Fruit fly (Drosophila melanogaster) whole organism, prepupa: ENCODE data around the gene lsn.
A peak's percentile ranks its signal among the peaks of the same experiment; 100 is the strongest.

ENCODE experiments used
- CG10631 ChIP-seq: fragments of 200-800 bp; sonication (Bioruptor generic); optimal IDR thresholded peaks from 2 replicates; lab custom pipeline; 2016; ENCODE audit warnings: missing biosample characterization, missing genetic modification characterization
- CG11294 ChIP-seq: fragments of 200-800 bp; sonication (Bioruptor generic); IDR thresholded peaks from 2 replicates; pipeline ENCODE4 v1.3.6; 2022; ENCODE audit warnings: missing biosample characterization, missing genetic modification characterization
- CG11762 ChIP-seq: fragments of 200-800 bp; sonication (Bioruptor generic); optimal IDR thresholded peaks from 3 replicates; lab custom pipeline; 2016; ENCODE audit warnings: missing biosample characterization, missing genetic modification characterization; ENCODE audit not compliant: insufficient read depth
- CG11902 ChIP-seq: fragments of 200-800 bp; sonication (Bioruptor generic); optimal IDR thresholded peaks from 3 replicates; lab custom pipeline; 2016; ENCODE audit warnings: missing biosample characterization, missing genetic modification characterization
- CG15336 ChIP-seq: fragments of 200-800 bp; sonication (Bioruptor generic); IDR thresholded peaks from 2 replicates; pipeline ENCODE4 v1.3.6; 2022; ENCODE audit warnings: missing biosample characterization, missing genetic modification characterization
- CG1621 ChIP-seq: fragments of 200-800 bp; sonication (Bioruptor generic); optimal IDR thresholded peaks from 3 replicates; lab custom pipeline; 2018; ENCODE audit warnings: missing biosample characterization, mild to moderate bottlenecking, missing genetic modification characterization
- CG16779 ChIP-seq: fragments of 200-800 bp; sonication (Bioruptor generic); optimal IDR thresholded peaks from 3 replicates; lab custom pipeline; 2017; ENCODE audit warnings: missing biosample characterization, mild to moderate bottlenecking, missing genetic modification characterization
- CG3032 ChIP-seq: fragments of 200-800 bp; optimal IDR thresholded peaks from 2 replicates; lab custom pipeline; 2019; ENCODE audit warnings: missing biosample characterization, mild to moderate bottlenecking, missing genetic modification characterization, moderate library complexity
- CG31627 ChIP-seq: fragments of 200-800 bp; sonication (Bioruptor generic); optimal IDR thresholded peaks from 3 replicates; lab custom pipeline; 2016; ENCODE audit warnings: missing biosample characterization, missing genetic modification characterization
- CG32006 ChIP-seq: fragments of 200-800 bp; sonication (Bioruptor generic); optimal IDR thresholded peaks from 3 replicates; lab custom pipeline; 2017; ENCODE audit warnings: missing biosample characterization, mild to moderate bottlenecking, missing genetic modification characterization
- CG34406 ChIP-seq: fragments of 200-800 bp; sonication (Bioruptor generic); optimal IDR thresholded peaks from 3 replicates; lab custom pipeline; 2016; ENCODE audit warnings: missing biosample characterization, missing genetic modification characterization
- CG3919 ChIP-seq: fragments of 200-800 bp; sonication (Bioruptor generic); optimal IDR thresholded peaks from 3 replicates; lab custom pipeline; 2016; ENCODE audit warnings: missing biosample characterization, missing genetic modification characterization
- CG4318 ChIP-seq: fragments of 200-800 bp; sonication (Bioruptor generic); optimal IDR thresholded peaks from 3 replicates; lab custom pipeline; 2017; ENCODE audit warnings: missing biosample characterization, mild to moderate bottlenecking, missing genetic modification characterization
- CG6163 ChIP-seq: fragments of 200-800 bp; sonication (Bioruptor generic); IDR thresholded peaks from 3 replicates; pipeline ENCODE4 v1.3.6; 2022; ENCODE audit warnings: missing biosample characterization, missing genetic modification characterization
- CG6276 ChIP-seq: fragments of 200-800 bp; sonication (Bioruptor generic); optimal IDR thresholded peaks from 2 replicates; lab custom pipeline; 2017; ENCODE audit warnings: missing biosample characterization, mild to moderate bottlenecking, missing genetic modification characterization
- CG6792 ChIP-seq: fragments of 200-800 bp; sonication (Bioruptor generic); optimal IDR thresholded peaks from 3 replicates; lab custom pipeline; 2016; ENCODE audit warnings: missing biosample characterization, missing genetic modification characterization
- CG6808 ChIP-seq: fragments of 200-800 bp; sonication (Bioruptor generic); optimal IDR thresholded peaks from 3 replicates; lab custom pipeline; 2017; ENCODE audit warnings: missing biosample characterization, missing genetic modification characterization, mild to moderate bottlenecking, moderate library complexity, missing genetic modification reagents
- CG6854 ChIP-seq: fragments of 200-800 bp; sonication (Bioruptor generic); optimal IDR thresholded peaks from 2 replicates; lab custom pipeline; 2017; ENCODE audit warnings: missing biosample characterization, mild to moderate bottlenecking, missing genetic modification characterization
- CG7368 ChIP-seq: fragments of 200-800 bp; sonication (Bioruptor generic); optimal IDR thresholded peaks from 3 replicates; lab custom pipeline; 2016; ENCODE audit warnings: missing biosample characterization, missing genetic modification characterization
- CG8119 ChIP-seq: fragments of 200-800 bp; sonication (Bioruptor generic); IDR thresholded peaks from 3 replicates; pipeline ENCODE4 v1.3.6; 2022; ENCODE audit warnings: missing biosample characterization, missing genetic modification characterization
- Eip75B ChIP-seq: fragments of 200-800 bp; sonication (Bioruptor generic); optimal IDR thresholded peaks from 3 replicates; lab custom pipeline; 2016; ENCODE audit warnings: missing biosample characterization, missing genetic modification characterization
- Eip78C ChIP-seq: fragments of 200-800 bp; sonication (Bioruptor generic); peaks from one replicate; lab custom pipeline; 2016; ENCODE audit warnings: missing biosample characterization, missing genetic modification characterization
- Eip93F ChIP-seq: fragments of 200-800 bp; sonication (Bioruptor generic); optimal IDR thresholded peaks from 2 replicates; lab custom pipeline; 2016; ENCODE audit warnings: missing biosample characterization, mild to moderate bottlenecking, missing genetic modification characterization
- Ets21C ChIP-seq: fragments of 200-800 bp; sonication (Bioruptor generic); optimal IDR thresholded peaks from 3 replicates; lab custom pipeline; 2016; ENCODE audit warnings: missing biosample characterization, missing genetic modification characterization
- Ets96B ChIP-seq: fragments of 200-800 bp; optimal IDR thresholded peaks from 2 replicates; lab custom pipeline; 2019; ENCODE audit warnings: missing biosample characterization, mild to moderate bottlenecking, missing genetic modification characterization, moderate library complexity
- Gug ChIP-seq: fragments of 200-800 bp; sonication (Bioruptor generic); IDR thresholded peaks from 2 replicates; pipeline ENCODE4 v1.3.6; 2022; ENCODE audit warnings: missing biosample characterization, missing genetic modification characterization
- Hr38 ChIP-seq: sonication (Bioruptor generic); optimal IDR thresholded peaks from 2 replicates; lab custom pipeline; 2016; ENCODE audit warnings: missing biosample characterization, missing genetic modification characterization
- Lpt ChIP-seq: fragments of 200-800 bp; sonication (Bioruptor generic); optimal IDR thresholded peaks from 3 replicates; lab custom pipeline; 2016; ENCODE audit warnings: missing biosample characterization, missing genetic modification characterization
- Smox ChIP-seq: fragments of 200-800 bp; sonication (Bioruptor generic); optimal IDR thresholded peaks from 3 replicates; lab custom pipeline; 2016; ENCODE audit warnings: missing biosample characterization, missing genetic modification characterization
- Sox102F ChIP-seq: fragments of 200-800 bp; sonication (Bioruptor generic); optimal IDR thresholded peaks from 2 replicates; lab custom pipeline; 2016; ENCODE audit warnings: missing biosample characterization, mild to moderate bottlenecking, missing genetic modification characterization
- Sox14 ChIP-seq: fragments of 200-800 bp; sonication (Bioruptor generic); optimal IDR thresholded peaks from 3 replicates; lab custom pipeline; 2016; ENCODE audit warnings: missing biosample characterization, missing genetic modification characterization
- Sox15 ChIP-seq: fragments of 200-800 bp; sonication (Bioruptor generic); optimal IDR thresholded peaks from 3 replicates; lab custom pipeline; 2016; ENCODE audit warnings: missing biosample characterization, missing genetic modification characterization
- acj6 ChIP-seq: fragments of 200-800 bp; sonication (Bioruptor generic); optimal IDR thresholded peaks from 3 replicates; lab custom pipeline; 2016; ENCODE audit warnings: missing biosample characterization, missing genetic modification characterization
- cyc ChIP-seq: fragments of 200-800 bp; sonication (Bioruptor generic); optimal IDR thresholded peaks from 3 replicates; lab custom pipeline; 2016; ENCODE audit warnings: missing biosample characterization, missing genetic modification characterization
- dac ChIP-seq: fragments of 200-800 bp; sonication (Bioruptor generic); optimal IDR thresholded peaks from 2 replicates; lab custom pipeline; 2017; ENCODE audit warnings: missing biosample characterization, mild to moderate bottlenecking, missing genetic modification characterization
- dsx ChIP-seq: fragments of 200-800 bp; optimal IDR thresholded peaks from 3 replicates; lab custom pipeline; 2019; ENCODE audit warnings: missing biosample characterization, mild to moderate bottlenecking, missing genetic modification characterization, moderate library complexity; ENCODE audit not compliant: poor library complexity, severe bottlenecking
- eg ChIP-seq: fragments of 200-800 bp; sonication (Bioruptor generic); IDR thresholded peaks from 3 replicates; pipeline ENCODE4 v1.3.6; 2022; ENCODE audit warnings: missing biosample characterization, missing genetic modification characterization
- esn ChIP-seq: fragments of 200-800 bp; sonication (Bioruptor generic); optimal IDR thresholded peaks from 2 replicates; lab custom pipeline; 2016; ENCODE audit warnings: missing biosample characterization, mild to moderate bottlenecking, missing genetic modification characterization, moderate library complexity
- fd59A ChIP-seq: fragments of 200-800 bp; sonication (Bioruptor generic); optimal IDR thresholded peaks from 2 replicates; lab custom pipeline; 2017; ENCODE audit warnings: missing biosample characterization, mild to moderate bottlenecking, missing genetic modification characterization, missing genetic modification reagents
- fd85E ChIP-seq: fragments of 200-800 bp; sonication (Bioruptor generic); optimal IDR thresholded peaks from 3 replicates; lab custom pipeline; 2016; ENCODE audit warnings: missing biosample characterization, missing genetic modification characterization
- lz ChIP-seq: fragments of 200-800 bp; sonication (Bioruptor generic); optimal IDR thresholded peaks from 3 replicates; lab custom pipeline; 2016; ENCODE audit warnings: missing biosample characterization, missing genetic modification characterization
- net ChIP-seq: fragments of 200-800 bp; sonication (Bioruptor generic); optimal IDR thresholded peaks from 3 replicates; lab custom pipeline; 2016; ENCODE audit warnings: missing biosample characterization, missing genetic modification characterization
- pdm3 ChIP-seq: fragments of 200-800 bp; sonication (Bioruptor generic); optimal IDR thresholded peaks from 3 replicates; lab custom pipeline; 2016; ENCODE audit warnings: missing biosample characterization, missing genetic modification characterization
- salr ChIP-seq, 2 experiments: fragments of 200-800 bp; sonication (Bioruptor generic); optimal IDR thresholded peaks; 3 replicates each; lab custom pipeline; 2016 to 2018; ENCODE audit warnings: missing biosample characterization in 2 of 2, missing genetic modification characterization in 2 of 2, mild to moderate bottlenecking in 1 of 2
- spab ChIP-seq: fragments of 200-800 bp; sonication (Bioruptor generic); optimal IDR thresholded peaks from 2 replicates; lab custom pipeline; 2017; ENCODE audit warnings: missing biosample characterization, mild to moderate bottlenecking, missing genetic modification characterization, missing genetic modification reagents
- ss ChIP-seq, 2 experiments: fragments of 200-800 bp; sonication (Bioruptor generic); optimal IDR thresholded peaks; 2 replicates in 1 of 2; 3 replicates in 1 of 2; lab custom pipeline; 2017 to 2018; ENCODE audit warnings: mild to moderate bottlenecking in 2 of 2, missing biosample characterization in 2 of 2, missing genetic modification characterization in 2 of 2, moderate library complexity in 1 of 2
- svp ChIP-seq: fragments of 200-800 bp; sonication (Bioruptor generic); peaks from one replicate; lab custom pipeline; 2016; ENCODE audit warnings: missing biosample characterization, missing genetic modification characterization
- topi ChIP-seq: fragments of 200-800 bp; sonication (Bioruptor generic); optimal IDR thresholded peaks from 3 replicates; lab custom pipeline; 2016; ENCODE audit warnings: missing biosample characterization, missing genetic modification characterization
- vri ChIP-seq: fragments of 200-800 bp; sonication (Bioruptor generic); optimal IDR thresholded peaks from 3 replicates; lab custom pipeline; 2016; ENCODE audit warnings: missing biosample characterization, mild to moderate bottlenecking, missing genetic modification characterization

Gene lsn

dm6 chr3R:21892450-21892849 is 27.5 kb downstream of the lsn start:
- peak; percentile 17 for TF ChIP-seq CG6808 (GFP tag; lab: Kevin White, UChicago)
- TF ChIP-seq Sox102F = no peak
- TF ChIP-seq CG7368 = no peak
- peak; percentile 25; the same call in 2 of the 3 replicates for TF ChIP-seq eg (GFP tag; lab: Robert Waterston, UW)
- no peak for TF ChIP-seq Lpt (GFP tag; lab: Kevin White, UChicago)
- TF ChIP-seq dac (GFP tag; lab: Kevin White, UChicago) = no peak
- TF ChIP-seq vri (GFP tag; lab: Kevin White, UChicago) = no peak
- TF ChIP-seq Hr38 (GFP tag; lab: Kevin White, UChicago) = no peak
- TF ChIP-seq CG8119 (GFP tag; lab: Robert Waterston, UW) = no peak
- TF ChIP-seq spab (GFP tag; lab: Kevin White, UChicago) = peak; percentile 36
- TF ChIP-seq dsx (GFP tag; lab: Kevin White, UChicago) = peak; percentile 17
- TF ChIP-seq CG1621 (tag; lab: Kevin White, UChicago) = peak; percentile 21
- no peak for TF ChIP-seq CG11902 (GFP tag; lab: Kevin White, UChicago)
- TF ChIP-seq Eip78C (GFP tag; lab: Kevin White, UChicago) = peak; percentile 55
- no peak for TF ChIP-seq Ets96B (tag; lab: Kevin White, UChicago)
- TF ChIP-seq CG32006 (GFP tag; lab: Kevin White, UChicago) = peak; percentile 11
- no peak for TF ChIP-seq acj6
- TF ChIP-seq ss (GFP tag; optimal IDR thresholded peaks at IDR 0.05; lab: Kevin White, UChicago) = peak in 1 of 2 experiments; percentile 53
- no peak for TF ChIP-seq CG4318 (GFP tag; lab: Kevin White, UChicago)
- TF ChIP-seq svp (GFP tag; lab: Kevin White, UChicago) = peak; percentile 32
- no peak for TF ChIP-seq esn (GFP tag; lab: Kevin White, UChicago)
- no peak for TF ChIP-seq topi (GFP tag; lab: Kevin White, UChicago)
- no peak for TF ChIP-seq Gug
- no peak for TF ChIP-seq pdm3
- no peak for TF ChIP-seq lz
- TF ChIP-seq CG6163 (GFP tag; lab: Robert Waterston, UW) = peak; percentile 56; the same call in 2 of the 3 replicates

- TF ChIP-seq Smox (GFP tag; lab: Kevin White, UChicago) = no peak
- peak; percentile 88 for TF ChIP-seq eg (GFP tag; lab: Robert Waterston, UW)
- TF ChIP-seq CG10631 (GFP tag; lab: Kevin White, UChicago) = peak; percentile 88
- no peak for TF ChIP-seq Hr38 (GFP tag; lab: Kevin White, UChicago)
- TF ChIP-seq CG16779 (tag; lab: Kevin White, UChicago) = peak; percentile 70
- TF ChIP-seq CG6854 (GFP tag; lab: Kevin White, UChicago) = no peak
- peak; percentile 65 for TF ChIP-seq CG11294 (GFP tag; lab: Robert Waterston, UW)
- TF ChIP-seq fd85E (GFP tag; lab: Kevin White, UChicago) = no peak
- peak; percentile 51 for TF ChIP-seq CG34406 (GFP tag; lab: Kevin White, UChicago)
- peak; percentile 47 for TF ChIP-seq Eip75B
- TF ChIP-seq CG3919 = peak; percentile 81
- TF ChIP-seq CG31627 (GFP tag; lab: Kevin White, UChicago) = no peak
- peak; percentile 81 for TF ChIP-seq dac (GFP tag; lab: Kevin White, UChicago)
- TF ChIP-seq CG6276 (GFP tag; lab: Kevin White, UChicago) = peak; percentile 87
- TF ChIP-seq acj6 = peak; percentile 70
- TF ChIP-seq Sox15 (GFP tag; lab: Kevin White, UChicago) = peak; percentile 15
- no peak for TF ChIP-seq Eip93F
- TF ChIP-seq CG11902 (GFP tag; lab: Kevin White, UChicago) = no peak
- peak; percentile 36 to 88 for TF ChIP-seq salr (GFP tag; optimal IDR thresholded peaks at IDR 0.05; lab: Kevin White, UChicago)
- TF ChIP-seq Sox14 (GFP tag; lab: Kevin White, UChicago) = peak; percentile 57
- peak; percentile 86 for TF ChIP-seq Gug
- TF ChIP-seq fd59A (GFP tag; lab: Kevin White, UChicago) = peak; percentile 73
- TF ChIP-seq CG8119 (GFP tag; lab: Robert Waterston, UW) = peak; percentile 94
- peak; percentile 79 for TF ChIP-seq spab (GFP tag; lab: Kevin White, UChicago)
- TF ChIP-seq lz = peak; percentile 22
- TF ChIP-seq Eip78C (GFP tag; lab: Kevin White, UChicago) = peak; percentile 91
- no peak for TF ChIP-seq vri (GFP tag; lab: Kevin White, UChicago)
- TF ChIP-seq cyc (GFP tag; lab: Kevin White, UChicago) = no peak
- TF ChIP-seq CG15336 = peak; percentile 92
- peak; percentile 71 for TF ChIP-seq CG11762 (GFP tag; lab: Kevin White, UChicago)
- peak; percentile 76 for TF ChIP-seq net (GFP tag; lab: Kevin White, UChicago)
- TF ChIP-seq CG3032 (tag; lab: Kevin White, UChicago) = peak; percentile 83
- peak; percentile 88 for TF ChIP-seq Ets96B (tag; lab: Kevin White, UChicago)
- TF ChIP-seq CG6163 (GFP tag; lab: Robert Waterston, UW) = peak; percentile 88
- peak; percentile 78 for TF ChIP-seq CG6808 (GFP tag; lab: Kevin White, UChicago)
- no peak for TF ChIP-seq Ets21C (GFP tag; lab: Kevin White, UChicago)
- TF ChIP-seq CG6792 (GFP tag; lab: Kevin White, UChicago) = peak; percentile 45
These were observed 29.0 kb downstream of the lsn start for dm6 chr3R:21893929-21894328.
